Worm (Caenorhabditis elegans): Measurements from ENCODE around the gene C54D10.3.

C54D10.3 gene

ce11 chrV:12429039-12429438, 10.6 kb downstream of the C54D10.3 start, which contains the start of gene C54D10.5:
TSS of gene C54D10.5 (plus strand) at chrV:12429339.
- TF ChIP-seq ZK546.5 (tag; optimal IDR thresholded peaks at IDR 0.05) (no peak), nhr-28 (tag; optimal IDR thresholded peaks at IDR 0.05) (no peak), ceh-16 (tag; optimal IDR thresholded peaks at IDR 0.05) (no peak), lin-15B (tag; optimal IDR thresholded peaks at IDR 0.05) (no peak)

DNA sequence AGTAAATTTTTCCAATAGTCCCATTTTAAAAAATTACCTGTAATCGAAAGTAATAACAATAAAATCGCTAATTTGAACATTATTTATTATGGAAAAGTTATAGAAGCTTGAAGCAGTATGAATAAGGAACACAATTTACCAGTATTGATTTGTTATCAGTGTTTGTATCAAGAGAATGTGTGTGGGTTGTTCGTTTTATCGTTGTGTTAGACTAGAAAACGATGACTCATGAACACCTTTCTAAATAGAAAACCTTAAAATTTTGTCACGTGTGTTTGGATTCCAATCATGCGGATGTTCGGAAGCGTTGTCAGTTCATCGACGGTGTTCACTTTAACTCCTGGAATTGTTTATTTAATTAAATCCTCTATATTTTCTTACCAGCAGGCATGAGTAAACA, 13.7 kb downstream of the C54D10.3 start, which contains the start of gene C54D10.13:
Gene C54D10.13, minus strand, starts transcription at position 179 of the 400 bp plus-strand sequence.
- TF ChIP-seq hmg-11 (tag; optimal IDR thresholded peaks at IDR 0.05) (no peak), ceh-28 (tag; optimal IDR thresholded peaks at IDR 0.05) (no peak), elt-2 (tag; optimal IDR thresholded peaks at IDR 0.05) (peak; percentile 48), nhr-237 (tag; optimal IDR thresholded peaks at IDR 0.05) (no peak), pqm-1 (tag; optimal IDR thresholded peaks at IDR 0.05) (peak; percentile 62), ama-1 (optimal IDR thresholded peaks at IDR 0.05) (no peak)

DNA sequence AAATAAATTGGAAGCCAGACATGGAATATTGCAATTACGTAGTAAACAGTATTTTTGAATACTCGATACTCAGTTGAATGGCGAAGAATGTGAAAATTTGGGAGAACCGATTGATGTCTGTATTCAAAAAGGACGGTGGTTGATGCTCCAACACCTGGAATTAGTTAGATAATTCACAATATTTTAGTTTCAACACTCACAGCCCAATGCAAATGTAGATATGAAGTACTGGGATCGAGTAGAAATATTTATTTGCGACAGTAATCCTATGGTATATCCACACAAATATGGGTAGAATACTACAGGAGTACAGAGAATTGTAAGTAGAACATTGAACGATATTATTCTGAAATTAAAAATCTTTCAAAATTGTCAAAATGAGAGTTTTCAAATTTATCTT, 14.7 kb downstream of the C54D10.3 start:
- no peak for TF ChIP-seq nhr-237 (tag; optimal IDR thresholded peaks at IDR 0.05)
- TF ChIP-seq nhr-67 (tag; optimal IDR thresholded peaks at IDR 0.05) = no peak
- TF ChIP-seq fkh-2 (tag; optimal IDR thresholded peaks at IDR 0.05) = no peak
- TF ChIP-seq hmg-11 (tag; optimal IDR thresholded peaks at IDR 0.05) = no peak
- TF ChIP-seq eor-1 (tag; optimal IDR thresholded peaks at IDR 0.05) = no peak
- no peak for TF ChIP-seq lin-15B (tag; optimal IDR thresholded peaks at IDR 0.05)
- TF ChIP-seq tbx-2 (tag; optimal IDR thresholded peaks at IDR 0.05) = no peak
- no peak for TF ChIP-seq ceh-82 (tag; optimal IDR thresholded peaks at IDR 0.05)
- TF ChIP-seq nhr-23 (tag; optimal IDR thresholded peaks at IDR 0.05) = no peak
- TF ChIP-seq fos-1 (tag; optimal IDR thresholded peaks at IDR 0.05) = no peak
- TF ChIP-seq lsy-12 (tag; optimal IDR thresholded peaks at IDR 0.05) = no peak

- TF ChIP-seq nhr-76 (tag; optimal IDR thresholded peaks at IDR 0.05) (no peak), egl-27 (tag; optimal IDR thresholded peaks at IDR 0.05) (no peak), ztf-4 (tag; optimal IDR thresholded peaks at IDR 0.05) (no peak), nhr-43 (tag; optimal IDR thresholded peaks at IDR 0.05; ENCODE audit: poor library complexity, severe bottlenecking) (no peak), ceh-16 (tag; optimal IDR thresholded peaks at IDR 0.05) (no peak)
Observed at ce11 chrV:12433717-12434116, 15.3 kb downstream of the C54D10.3 start, which contains the start of gene srh-25. TSS of gene srh-25 (minus strand) at chrV:12433817.

- no peak for TF ChIP-seq sea-2 (GFP tag; optimal IDR thresholded peaks at IDR 0.05)
- no peak for TF ChIP-seq hmg-11 (tag; optimal IDR thresholded peaks at IDR 0.05)
- TF ChIP-seq lin-39 (tag; optimal IDR thresholded peaks at IDR 0.05) = no peak
- TF ChIP-seq aly-2 (tag; optimal IDR thresholded peaks at IDR 0.05) = no peak
- no peak for TF ChIP-seq nhr-23 (tag; optimal IDR thresholded peaks at IDR 0.05)
- no peak for TF ChIP-seq ama-1 (optimal IDR thresholded peaks at IDR 0.05)
- no peak for TF ChIP-seq elt-2 (tag; optimal IDR thresholded peaks at IDR 0.05)
- no peak for TF ChIP-seq daf-12 (tag; optimal IDR thresholded peaks at IDR 0.05)
- no peak for TF ChIP-seq R02D3.7 (tag; optimal IDR thresholded peaks at IDR 0.05)
- TF ChIP-seq elt-3 (tag; optimal IDR thresholded peaks at IDR 0.05) = no peak
- TF ChIP-seq skn-1 (tag; optimal IDR thresholded peaks at IDR 0.05) = no peak
- TF ChIP-seq mdl-1 (tag; optimal IDR thresholded peaks at IDR 0.05) = no peak
- no peak for TF ChIP-seq eor-1 (tag; optimal IDR thresholded peaks at IDR 0.05)
- TF ChIP-seq lin-15B (tag; optimal IDR thresholded peaks at IDR 0.05) = no peak
- no peak for TF ChIP-seq snpc-4 (tag; optimal IDR thresholded peaks at IDR 0.05)
- no peak for TF ChIP-seq zag-1 (tag; optimal IDR thresholded peaks at IDR 0.05)
- TF ChIP-seq nhr-25 (tag; optimal IDR thresholded peaks at IDR 0.05) = no peak
Observed at ce11 chrV:12441420-12441819, 23.0 kb downstream of the C54D10.3 start, which contains the start of gene pals-37. TSS of gene pals-37 (minus strand) at chrV:12441520.

ce11 chrV:12443754-12444153, 25.4 kb downstream of the C54D10.3 start, which contains the start of gene pals-39:
TSS of gene pals-39 (minus strand) at chrV:12443854.
- no peak for TF ChIP-seq nhr-12 (tag; optimal IDR thresholded peaks at IDR 0.05)
- TF ChIP-seq fkh-2 (tag; optimal IDR thresholded peaks at IDR 0.05) = no peak
- TF ChIP-seq pqm-1 (tag; optimal IDR thresholded peaks at IDR 0.05) = peak; percentile 30
- TF ChIP-seq pha-4 (tag; optimal IDR thresholded peaks at IDR 0.05) = peak; percentile 39
- TF ChIP-seq zag-1 (tag; optimal IDR thresholded peaks at IDR 0.05) = no peak
- TF ChIP-seq eor-1 (tag; optimal IDR thresholded peaks at IDR 0.05) = no peak
